Fruit fly (Drosophila melanogaster) whole organism, adult: Measurements from ENCODE around the gene CG14715.

Source experiments
- CG11617 ChIP-seq: fragments of 200-800 bp; sonication (Bioruptor generic); optimal IDR thresholded peaks from 2 replicates; lab custom pipeline; 2017; ENCODE audit warnings: mild to moderate bottlenecking, missing biosample characterization, missing genetic modification reagents, missing genetic modification characterization
- CG12768 ChIP-seq: fragments of 200-800 bp; sonication (Bioruptor generic); optimal IDR thresholded peaks from 2 replicates; lab custom pipeline; 2017; ENCODE audit warnings: missing biosample characterization, missing genetic modification characterization, mild to moderate bottlenecking, moderate library complexity, missing genetic modification reagents
- CG14711 ChIP-seq: fragments of 200-800 bp; sonication (Bioruptor generic); optimal IDR thresholded peaks from 2 replicates; lab custom pipeline; 2018; ENCODE audit warnings: missing biosample characterization, mild to moderate bottlenecking, missing genetic modification characterization, moderate library complexity
- CG33017 ChIP-seq: fragments of 200-800 bp; sonication (Bioruptor generic); optimal IDR thresholded peaks from 2 replicates; lab custom pipeline; 2018; ENCODE audit warnings: missing biosample characterization, mild to moderate bottlenecking, missing genetic modification characterization, moderate library complexity
- CG5204 ChIP-seq: fragments of 200-800 bp; sonication (Bioruptor generic); optimal IDR thresholded peaks from 2 replicates; lab custom pipeline; 2016; ENCODE audit warnings: missing biosample characterization, missing genetic modification characterization
- CG7101 ChIP-seq: fragments of 200-800 bp; sonication (Bioruptor generic); optimal IDR thresholded peaks from 2 replicates; lab custom pipeline; 2018; ENCODE audit warnings: missing biosample characterization, mild to moderate bottlenecking, missing genetic modification characterization, moderate library complexity
- Mnt ChIP-seq: fragments of 200-800 bp; sonication (Bioruptor generic); optimal IDR thresholded peaks from 2 replicates; lab custom pipeline; 2016; ENCODE audit warnings: missing biosample characterization, mild to moderate bottlenecking, missing genetic modification characterization
- bab1 ChIP-seq: fragments of 200-800 bp; sonication (Bioruptor generic); optimal IDR thresholded peaks from 3 replicates; lab custom pipeline; 2019; ENCODE audit warnings: missing biosample characterization, mild to moderate bottlenecking, missing genetic modification characterization, moderate library complexity
- kay ChIP-seq: fragments of 200-800 bp; sonication (Bioruptor generic); peaks from one replicate; lab custom pipeline; 2016; ENCODE audit warnings: missing biosample characterization, missing genetic modification characterization, borderline replicate concordance
- ovo ChIP-seq: fragments of 200-800 bp; sonication (Bioruptor generic); optimal IDR thresholded peaks from 2 replicates; lab custom pipeline; 2016; ENCODE audit warnings: missing biosample characterization, missing genetic modification characterization
- pad ChIP-seq: fragments of 200-800 bp; sonication (Bioruptor generic); optimal IDR thresholded peaks from 3 replicates; lab custom pipeline; 2017; ENCODE audit warnings: missing biosample characterization, missing genetic modification characterization, mild to moderate bottlenecking, moderate library complexity, missing genetic modification reagents
- tj ChIP-seq: fragments of 200-800 bp; sonication (Bioruptor generic); optimal IDR thresholded peaks from 3 replicates; lab custom pipeline; 2017; ENCODE audit warnings: missing biosample characterization, mild to moderate bottlenecking, missing genetic modification characterization, moderate library complexity
- toe ChIP-seq: fragments of 200-800 bp; sonication (Bioruptor generic); optimal IDR thresholded peaks from 2 replicates; lab custom pipeline; 2016; ENCODE audit warnings: missing biosample characterization, missing genetic modification characterization

dm6 chr3R:11628416-11629041 is 45.5 kb upstream of the CG14715 start, which contains the start of gene CG14712:
- TF ChIP-seq CG33017 (tag; lab: Kevin White, UChicago) (no peak), bab1 (GFP tag; lab: Kevin White, UChicago) (peak; percentile 47), CG14711 (tag; lab: Kevin White, UChicago) (peak; percentile 99), tj (no peak), CG11617 (GFP tag; lab: Kevin White, UChicago) (peak; percentile 2), ovo (no peak), toe (GFP tag; lab: Kevin White, UChicago) (no peak), kay (GFP tag; lab: Kevin White, UChicago) (no peak), pad (GFP tag; lab: Kevin White, UChicago) (peak; percentile 19), Mnt (GFP tag; lab: Kevin White, UChicago) (peak; percentile 63), CG5204 (GFP tag; lab: Kevin White, UChicago) (no peak), CG12768 (GFP tag; lab: Kevin White, UChicago) (no peak), CG7101 (tag; lab: Kevin White, UChicago) (peak; percentile 55)
